Worm (Caenorhabditis elegans): ENCODE results near the gene F46G11.6.

F46G11.6 gene

ce11 chrX:5786193-5786592 is at the start of gene F46G11.6:
F46G11.6 (plus strand) TSS chrX:5786493.
- TF ChIP-seq mxl-1 (tag; optimal IDR thresholded peaks at IDR 0.05) (no peak), repo-1 (tag; optimal IDR thresholded peaks at IDR 0.05) (no peak), Y53G8AR.9 (GFP tag; conservative IDR thresholded peaks at IDR 0.05) (no peak), F23B12.7 (tag; optimal IDR thresholded peaks at IDR 0.05; ENCODE audit: insufficient read depth) (no peak), F22D6.2 (tag; optimal IDR thresholded peaks at IDR 0.05) (no peak), attf-5 (GFP tag; optimal IDR thresholded peaks at IDR 0.05) (no peak), cebp-1 (GFP tag; IDR thresholded peaks at IDR 0.05) (no peak), cebp-1 (tag; optimal IDR thresholded peaks at IDR 0.05) (no peak), tlf-1 (GFP tag; optimal IDR thresholded peaks at IDR 0.05) (no peak)

- TF ChIP-seq atf-7 (tag; optimal IDR thresholded peaks at IDR 0.05) (no peak), chd-7 (tag; optimal IDR thresholded peaks at IDR 0.05) (no peak), mxl-1 (tag; optimal IDR thresholded peaks at IDR 0.05) (no peak), sea-2 (GFP tag; IDR thresholded peaks at IDR 0.05) (no peak), ztf-18 (tag; optimal IDR thresholded peaks at IDR 0.05) (no peak), attf-3 (GFP tag; conservative IDR thresholded peaks at IDR 0.05) (no peak), nhr-120 (GFP tag; IDR thresholded peaks at IDR 0.05) (no peak), let-607 (tag; optimal IDR thresholded peaks at IDR 0.05) (no peak), snpc-4 (GFP tag; optimal IDR thresholded peaks at IDR 0.05) (no peak), snpc-4 (tag; optimal IDR thresholded peaks at IDR 0.05) (no peak), pha-4 (tag; optimal IDR thresholded peaks at IDR 0.05) (no peak), lir-1 (GFP tag; conservative IDR thresholded peaks at IDR 0.05) (no peak), egrh-3 (GFP tag; IDR thresholded peaks at IDR 0.05) (no peak), F55B11.4 (tag; optimal IDR thresholded peaks at IDR 0.05; ENCODE audit: borderline replicate concordance, insufficient read depth) (no peak), cebp-1 (GFP tag; IDR thresholded peaks at IDR 0.05) (no peak), cebp-1 (tag; optimal IDR thresholded peaks at IDR 0.05) (no peak), nhr-179 (tag; optimal IDR thresholded peaks at IDR 0.05) (no peak), ztf-3 (GFP tag; optimal IDR thresholded peaks at IDR 0.05) (no peak)
Observed at ce11 chrX:5743209-5743608, 43.1 kb upstream of the F46G11.6 start, which contains the start of gene gnrr-4. gnrr-4 (minus strand) TSS chrX:5743309.

ce11 chrX:5746665-5747064 is 39.6 kb upstream of the F46G11.6 start:
- TF ChIP-seq B0336.3 (GFP tag; IDR thresholded peaks at IDR 0.05) (no peak), nfya-2 (GFP tag; IDR thresholded peaks at IDR 0.05) (no peak), ztf-22 (GFP tag; optimal IDR thresholded peaks at IDR 0.05) (no peak), K11D2.4 (GFP tag; IDR thresholded peaks at IDR 0.05) (no peak), ekl-4 (GFP tag; IDR thresholded peaks at IDR 0.05) (no peak), lir-1 (GFP tag; conservative IDR thresholded peaks at IDR 0.05) (no peak), zfh-2 (GFP tag; conservative IDR thresholded peaks at IDR 0.05) (no peak), xnd-1 (tag; optimal IDR thresholded peaks at IDR 0.05) (no peak), Y53G8AR.9 (GFP tag; conservative IDR thresholded peaks at IDR 0.05) (no peak), somi-1 (GFP tag; optimal IDR thresholded peaks at IDR 0.05) (no peak), lin-35 (GFP tag; optimal IDR thresholded peaks at IDR 0.05) (no peak), atf-7 (tag; optimal IDR thresholded peaks at IDR 0.05) (no peak), lin-40 (tag; optimal IDR thresholded peaks at IDR 0.05) (no peak), T07F8.4 (tag; optimal IDR thresholded peaks at IDR 0.05) (no peak), pbrm-1 (GFP tag; IDR thresholded peaks at IDR 0.05) (no peak), ccch-3 (GFP tag; optimal IDR thresholded peaks at IDR 0.05) (no peak), egrh-3 (GFP tag; IDR thresholded peaks at IDR 0.05) (no peak)
